Worm (Caenorhabditis elegans): ENCODE results near the gene srd-11.

srd-11 gene

ce11 chrV:13649730-13650349 lies 30.2 kb upstream of the srd-11 start, which contains the start of gene H37A05.4 (continued):
- TF ChIP-seq hlh-11 (tag; optimal IDR thresholded peaks at IDR 0.05) (peak; percentile 23), T20F7.1 (GFP tag; optimal IDR thresholded peaks at IDR 0.05) (no peak), nhr-11 (tag; optimal IDR thresholded peaks at IDR 0.05) (no peak), skn-1 (tag; optimal IDR thresholded peaks at IDR 0.05) (no peak), ztf-11 (tag; optimal IDR thresholded peaks at IDR 0.05) (no peak)

ce11 chrV:13647617-13648016 lies 28.0 kb upstream of the srd-11 start:
- TF ChIP-seq saeg-2 (GFP tag; IDR thresholded peaks at IDR 0.05) = no peak
- TF ChIP-seq lim-7 (GFP tag; IDR thresholded peaks at IDR 0.05) = 0 out of 2 replicates have a peak, but pooled peaks have one; percentile 24

ce11 chrV:13647185-13647584 lies 27.5 kb upstream of the srd-11 start:
- no peak for TF ChIP-seq nhr-6 (tag; optimal IDR thresholded peaks at IDR 0.05)
- no peak for TF ChIP-seq nhr-28 (tag; optimal IDR thresholded peaks at IDR 0.05)
- peak; percentile 85 for TF ChIP-seq set-16 (GFP tag; IDR thresholded peaks at IDR 0.05)
- no peak for TF ChIP-seq T20F7.1 (GFP tag; optimal IDR thresholded peaks at IDR 0.05)

- no peak for TF ChIP-seq dve-1 (tag; optimal IDR thresholded peaks at IDR 0.05; ENCODE audit: insufficient read depth)
- peak; percentile 46; the same call in 1 of the 2 replicates for TF ChIP-seq Y75B8A.6 (GFP tag; IDR thresholded peaks at IDR 0.05)
- TF ChIP-seq php-3 (GFP tag; IDR thresholded peaks at IDR 0.05) = peak; percentile 30; the same call in 1 of the 2 replicates
- TF ChIP-seq madf-9 (GFP tag; conservative IDR thresholded peaks at IDR 0.05) = 0 out of 2 replicates have a peak, but pooled peaks have one; percentile 24
- no peak for TF ChIP-seq hlh-11 (tag; optimal IDR thresholded peaks at IDR 0.05)
- TF ChIP-seq nhr-77 (tag; optimal IDR thresholded peaks at IDR 0.05) = no peak
- peak; percentile 40; the same call in 1 of the 2 replicates for TF ChIP-seq nhr-42 (GFP tag; IDR thresholded peaks at IDR 0.05)
- TF ChIP-seq snpc-1.2 (GFP tag; IDR thresholded peaks at IDR 0.05) = peak; percentile 38; the same call in 1 of the 2 replicates
- no peak for TF ChIP-seq ceh-20 (GFP tag; IDR thresholded peaks at IDR 0.05)
- TF ChIP-seq nhr-48 (tag; optimal IDR thresholded peaks at IDR 0.05) = no peak
- TF ChIP-seq tag-97 (GFP tag; IDR thresholded peaks at IDR 0.05) = peak; percentile 78; the same call in 1 of the 2 replicates
- TF ChIP-seq arid-1 (GFP tag; conservative IDR thresholded peaks at IDR 0.05) = no peak
- no peak for TF ChIP-seq Y105C5A.15 (GFP tag; IDR thresholded peaks at IDR 0.05)
- TF ChIP-seq lin-15B (tag; optimal IDR thresholded peaks at IDR 0.05) = no peak
- TF ChIP-seq nhr-28 (tag; optimal IDR thresholded peaks at IDR 0.05) = no peak
- TF ChIP-seq aly-2 (tag; optimal IDR thresholded peaks at IDR 0.05) = no peak
- no peak for TF ChIP-seq nhr-237 (tag; optimal IDR thresholded peaks at IDR 0.05)
- no peak for TF ChIP-seq lin-29 (GFP tag; IDR thresholded peaks at IDR 0.05)
- peak; percentile 47; the same call in 1 of the 2 replicates for TF ChIP-seq vab-7 (GFP tag; IDR thresholded peaks at IDR 0.05)
- TF ChIP-seq Y48G9A.11 (GFP tag; IDR thresholded peaks at IDR 0.05) = peak; percentile 73; the same call in 1 of the 2 replicates
- TF ChIP-seq daf-19 (GFP tag; conservative IDR thresholded peaks at IDR 0.05) = no peak
- peak; percentile 73; the same call in 1 of the 2 replicates for TF ChIP-seq dmd-9 (GFP tag; IDR thresholded peaks at IDR 0.05)
- no peak for TF ChIP-seq nhr-10 (tag; optimal IDR thresholded peaks at IDR 0.05)
- TF ChIP-seq R02D3.7 (tag; optimal IDR thresholded peaks at IDR 0.05) = no peak
- TF ChIP-seq unc-62 (GFP tag; optimal IDR thresholded peaks at IDR 0.05 in 1 of 2) = no peak
- TF ChIP-seq unc-62 (tag; optimal IDR thresholded peaks at IDR 0.05) = no peak
- TF ChIP-seq ztf-7 (tag; optimal IDR thresholded peaks at IDR 0.05) = no peak
- TF ChIP-seq egl-43 (GFP tag; IDR thresholded peaks at IDR 0.05) = peak; percentile 87
- no peak for TF ChIP-seq ama-1 (optimal IDR thresholded peaks at IDR 0.05)
- TF ChIP-seq zag-1 (tag; optimal IDR thresholded peaks at IDR 0.05) = no peak
- TF ChIP-seq lim-7 (GFP tag; IDR thresholded peaks at IDR 0.05) = no peak; the same call in 1 of the 2 replicates
- TF ChIP-seq sdz-12 (GFP tag; optimal IDR thresholded peaks at IDR 0.05) = peak; percentile 11
- no peak for TF ChIP-seq spr-3 (GFP tag; optimal IDR thresholded peaks at IDR 0.05)
- 0 out of 2 replicates have a peak, but pooled peaks have one; percentile 58 for TF ChIP-seq ctbp-1 (GFP tag; IDR thresholded peaks at IDR 0.05)
- no peak for TF ChIP-seq fos-1 (tag; optimal IDR thresholded peaks at IDR 0.05)
- TF ChIP-seq attf-4 (tag; optimal IDR thresholded peaks at IDR 0.05) = no peak
- TF ChIP-seq ces-1 (GFP tag; optimal IDR thresholded peaks at IDR 0.05) = no peak
Measured at ce11 chrV:13645848-13646578, 26.4 kb upstream of the srd-11 start.

Data from whole organism, L4 larva.